Worm (Caenorhabditis elegans): ENCODE measurements around the gene unc-24.

The unc-24 gene

DNA sequence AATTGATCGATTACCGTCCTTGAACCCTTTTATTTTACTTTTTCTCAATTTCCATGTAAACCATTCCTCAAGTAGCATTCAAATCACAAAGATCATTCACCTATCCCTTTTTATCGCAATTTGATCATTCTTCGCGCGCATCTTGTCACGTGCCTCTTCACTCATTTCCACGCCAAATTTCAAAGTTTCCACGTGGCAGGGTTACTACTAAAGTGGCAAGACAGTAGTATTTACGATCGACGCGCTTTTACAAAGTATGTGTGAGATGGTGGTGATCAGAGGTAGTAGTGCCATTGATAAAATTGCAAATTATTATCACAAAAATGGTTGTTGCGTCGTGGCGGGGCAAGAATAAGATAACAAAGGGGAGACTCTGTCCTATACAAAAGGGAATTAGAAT, 48.7 kb downstream of the unc-24 start (continued):
- peak; percentile 69 for TF ChIP-seq gmeb-1 (tag; optimal IDR thresholded peaks at IDR 0.05)
- TF ChIP-seq snpc-4 (tag; optimal IDR thresholded peaks at IDR 0.05), result no peak
- TF ChIP-seq mbf-1 (tag; optimal IDR thresholded peaks at IDR 0.05), result no peak
- no peak for TF ChIP-seq unc-55 (GFP tag; optimal IDR thresholded peaks at IDR 0.05)
- TF ChIP-seq ztf-1 (GFP tag; conservative IDR thresholded peaks at IDR 0.05), result no peak
- TF ChIP-seq blmp-1 (tag; optimal IDR thresholded peaks at IDR 0.05; ENCODE audit: insufficient read depth), result peak; percentile 89
- TF ChIP-seq peb-1 (tag; optimal IDR thresholded peaks at IDR 0.05), result no peak
- TF ChIP-seq C34F6.9 (tag; optimal IDR thresholded peaks at IDR 0.05), result no peak
- TF ChIP-seq lin-11 (tag; optimal IDR thresholded peaks at IDR 0.05), result no peak
- TF ChIP-seq mab-5 (tag; optimal IDR thresholded peaks at IDR 0.05), result no peak
- TF ChIP-seq egl-27 (tag; optimal IDR thresholded peaks at IDR 0.05), result peak; percentile 44
- TF ChIP-seq unc-39 (tag; optimal IDR thresholded peaks at IDR 0.05), result no peak
- TF ChIP-seq ceh-16 (tag; optimal IDR thresholded peaks at IDR 0.05), result no peak
- TF ChIP-seq unc-62 (GFP tag; optimal IDR thresholded peaks at IDR 0.05), result no peak
- peak; percentile 69 for TF ChIP-seq nhr-6 (tag; optimal IDR thresholded peaks at IDR 0.05)
- no peak for TF ChIP-seq ztf-11 (tag; optimal IDR thresholded peaks at IDR 0.05)
- TF ChIP-seq crh-2 (tag; optimal IDR thresholded peaks at IDR 0.05), result peak; percentile 99

- TF ChIP-seq nhr-21 (tag; optimal IDR thresholded peaks at IDR 0.05) (no peak), crh-2 (tag; optimal IDR thresholded peaks at IDR 0.05) (no peak), ceh-16 (tag; optimal IDR thresholded peaks at IDR 0.05) (no peak), F13H6.1 (tag; optimal IDR thresholded peaks at IDR 0.05) (no peak), nhr-23 (tag; optimal IDR thresholded peaks at IDR 0.05) (no peak), R02D3.7 (tag; optimal IDR thresholded peaks at IDR 0.05) (no peak), mbf-1 (tag; optimal IDR thresholded peaks at IDR 0.05) (no peak), ama-1 (optimal IDR thresholded peaks at IDR 0.05) (no peak), dmd-4 (tag; optimal IDR thresholded peaks at IDR 0.05) (no peak), unc-39 (tag; optimal IDR thresholded peaks at IDR 0.05) (no peak), nhr-77 (tag; optimal IDR thresholded peaks at IDR 0.05) (no peak), lin-13 (GFP tag; optimal IDR thresholded peaks at IDR 0.05) (no peak), elt-3 (tag; optimal IDR thresholded peaks at IDR 0.05) (no peak)
These were observed 49.7 kb downstream of the unc-24 start, which contains the start of gene nhr-31 for ce11 chrIV:8029413-8029812. Gene nhr-31, minus strand, starts transcription at chrIV:8029513.

DNA sequence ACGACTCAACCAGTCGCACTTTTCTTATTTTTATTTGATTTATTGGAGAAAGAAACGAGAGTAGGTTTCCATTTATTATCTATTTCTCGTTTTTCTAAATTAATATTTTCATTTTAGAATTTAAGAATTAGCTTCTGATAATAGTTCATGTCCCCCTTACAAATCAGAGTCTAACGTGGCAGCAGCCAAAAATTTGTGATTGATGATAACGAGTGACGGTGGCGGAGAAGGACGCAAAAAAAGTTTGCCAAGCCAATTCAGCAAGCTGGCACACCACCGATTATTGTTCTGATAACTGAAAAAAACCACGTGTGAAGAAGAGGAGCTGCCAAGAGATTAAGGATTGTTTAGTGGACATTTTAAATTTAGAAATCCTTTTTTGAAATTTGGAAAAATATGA, 50.4 kb downstream of the unc-24 start:
- TF ChIP-seq lin-11 (tag; optimal IDR thresholded peaks at IDR 0.05) (no peak), elt-3 (tag; optimal IDR thresholded peaks at IDR 0.05) (no peak), sma-9 (GFP tag; optimal IDR thresholded peaks at IDR 0.05) (peak; percentile 57), sma-9 (tag; optimal IDR thresholded peaks at IDR 0.05) (no peak), F13H6.1 (tag; optimal IDR thresholded peaks at IDR 0.05) (peak; percentile 12), fos-1 (tag; optimal IDR thresholded peaks at IDR 0.05) (peak; percentile 76), crh-2 (tag; optimal IDR thresholded peaks at IDR 0.05) (peak; percentile 79), peb-1 (tag; optimal IDR thresholded peaks at IDR 0.05) (no peak), nhr-77 (tag; optimal IDR thresholded peaks at IDR 0.05) (no peak)

All from whole organism, L2 larva.